Worm (Caenorhabditis elegans): Measurements from ENCODE around the gene rpl-7A.

DNA sequence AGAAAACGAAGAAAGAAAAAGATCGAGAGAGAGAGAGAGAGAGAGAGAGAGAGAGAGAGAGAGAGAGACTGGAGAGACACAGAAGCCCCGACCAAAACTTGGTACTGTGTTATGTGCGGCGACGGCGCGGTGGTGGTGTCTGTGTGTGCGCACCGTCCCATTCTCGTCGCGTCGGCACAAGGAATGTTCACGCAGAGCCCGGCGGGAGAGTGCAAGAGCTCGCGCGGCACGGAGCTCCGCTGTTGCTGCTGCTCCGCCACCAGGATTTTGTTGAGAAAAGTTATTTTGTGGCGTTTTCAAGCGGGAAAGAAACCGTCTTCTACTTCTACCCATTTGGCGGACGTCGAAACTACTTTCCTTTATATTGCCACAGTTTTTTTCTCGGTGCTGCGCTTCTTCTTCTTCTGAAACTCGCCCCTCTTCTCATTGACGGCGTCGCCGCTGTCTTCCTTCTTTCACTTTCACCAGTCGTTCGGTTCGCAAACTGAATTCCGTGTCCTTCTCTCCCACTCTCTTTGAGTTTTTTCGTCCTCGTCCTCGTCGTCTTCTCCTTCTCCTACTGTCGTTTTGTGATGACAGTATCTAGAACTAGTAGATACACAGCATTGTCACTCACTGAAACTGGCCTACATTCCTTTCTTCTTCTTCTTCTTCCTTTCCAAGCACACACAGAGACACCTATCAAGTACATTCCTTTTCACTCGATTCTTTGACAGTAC lies 9.2 kb upstream of the rpl-7A start:
- no peak; the same call in 1 of the 2 replicates for TF ChIP-seq pha-4 (GFP tag; IDR thresholded peaks at IDR 0.05)
- TF ChIP-seq pha-4 (tag; optimal IDR thresholded peaks at IDR 0.05): no peak
- TF ChIP-seq nhr-25 (tag; optimal IDR thresholded peaks at IDR 0.05; ENCODE audit: borderline replicate concordance, insufficient read depth): peak; percentile 1
- no peak for TF ChIP-seq aly-2 (tag; optimal IDR thresholded peaks at IDR 0.05)
- no peak for TF ChIP-seq zfp-3 (GFP tag; conservative IDR thresholded peaks at IDR 0.05)
- TF ChIP-seq ceh-20 (GFP tag; IDR thresholded peaks at IDR 0.05): no peak
- TF ChIP-seq mdl-1 (tag; optimal IDR thresholded peaks at IDR 0.05): no peak
- TF ChIP-seq R02D3.7 (tag; optimal IDR thresholded peaks at IDR 0.05): no peak
- no peak for TF ChIP-seq daf-12 (tag; optimal IDR thresholded peaks at IDR 0.05)
- no peak for TF ChIP-seq dmd-8 (GFP tag; IDR thresholded peaks at IDR 0.05)
- no peak for TF ChIP-seq pqm-1 (tag; optimal IDR thresholded peaks at IDR 0.05)
